Worm (Caenorhabditis elegans): ENCODE data around the gene W04G3.11.
A peak's percentile ranks its signal among the peaks of the same experiment; 100 is the strongest.

W04G3.11 gene

DNA sequence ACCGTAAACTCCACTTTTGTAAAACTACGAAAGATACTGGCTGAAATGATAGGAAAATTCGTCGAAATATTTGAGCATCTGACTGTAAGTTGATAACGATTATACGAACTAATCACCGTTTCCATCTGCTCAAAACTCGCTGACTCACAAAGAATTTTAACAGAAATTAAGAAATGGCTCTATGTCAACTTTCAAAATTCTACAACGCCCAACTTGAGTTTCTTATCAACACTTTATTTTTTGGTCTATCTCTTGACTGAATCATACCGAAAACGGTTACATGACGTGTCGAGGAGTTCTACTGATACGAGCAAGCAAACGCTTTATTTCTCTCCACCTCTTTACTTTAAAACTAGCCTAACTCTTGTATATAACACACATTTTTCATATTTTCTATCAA lies 41.8 kb upstream of the W04G3.11 start, which contains the start of gene clc-1 (continued):
- TF ChIP-seq mdt-29 (GFP tag; IDR thresholded peaks at IDR 0.05) (no peak), attf-4 (tag; optimal IDR thresholded peaks at IDR 0.05) (no peak), lir-3 (tag; optimal IDR thresholded peaks at IDR 0.05) (no peak), ztf-11 (tag; optimal IDR thresholded peaks at IDR 0.05) (no peak), duxl-1 (tag; optimal IDR thresholded peaks at IDR 0.05; ENCODE audit: poor library complexity) (no peak), ztf-7 (tag; optimal IDR thresholded peaks at IDR 0.05) (no peak), saeg-2 (GFP tag; IDR thresholded peaks at IDR 0.05) (no peak), zip-2 (tag; optimal IDR thresholded peaks at IDR 0.05) (no peak), nhr-102 (tag; optimal IDR thresholded peaks at IDR 0.05) (no peak), sdz-12 (GFP tag; optimal IDR thresholded peaks at IDR 0.05) (no peak), F44E2.7 (GFP tag; IDR thresholded peaks at IDR 0.05) (no peak), vab-7 (GFP tag; IDR thresholded peaks at IDR 0.05) (no peak), lim-7 (GFP tag; IDR thresholded peaks at IDR 0.05) (no peak), T20F7.1 (GFP tag; optimal IDR thresholded peaks at IDR 0.05) (peak; percentile 29), nhr-111 (GFP tag; optimal IDR thresholded peaks at IDR 0.05) (no peak), hlh-30 (tag; optimal IDR thresholded peaks at IDR 0.05; ENCODE audit: insufficient read depth) (peak; percentile 1), lin-39 (tag; optimal IDR thresholded peaks at IDR 0.05) (no peak), Y5F2A.4 (GFP tag; optimal IDR thresholded peaks at IDR 0.05) (no peak), ceh-28 (tag; optimal IDR thresholded peaks at IDR 0.05) (no peak), dve-1 (tag; optimal IDR thresholded peaks at IDR 0.05; ENCODE audit: insufficient read depth) (peak; percentile 79), egl-27 (tag; optimal IDR thresholded peaks at IDR 0.05) (no peak), madf-9 (GFP tag; conservative IDR thresholded peaks at IDR 0.05) (no peak), ceh-32 (tag; optimal IDR thresholded peaks at IDR 0.05; ENCODE audit: poor library complexity) (no peak), nhr-28 (tag; optimal IDR thresholded peaks at IDR 0.05) (peak; percentile 82), Y105C5A.15 (GFP tag; IDR thresholded peaks at IDR 0.05) (no peak), hmg-1.1 (GFP tag; IDR thresholded peaks at IDR 0.05) (no peak), lin-15B (tag; optimal IDR thresholded peaks at IDR 0.05) (no peak), jun-1 (tag; optimal IDR thresholded peaks at IDR 0.05) (no peak), hif-1 (tag; optimal IDR thresholded peaks at IDR 0.05) (peak in 1 of 2 experiments; percentile 40), daf-8 (GFP tag; IDR thresholded peaks at IDR 0.05) (no peak), Y48G9A.11 (GFP tag; IDR thresholded peaks at IDR 0.05) (no peak), arid-1 (GFP tag; conservative IDR thresholded peaks at IDR 0.05) (no peak), F49E8.2 (tag; optimal IDR thresholded peaks at IDR 0.05; ENCODE audit: borderline replicate concordance) (no peak), gei-8 (GFP tag; optimal IDR thresholded peaks at IDR 0.05) (no peak), aha-1 (tag) (no peak), zfp-3 (GFP tag; conservative IDR thresholded peaks at IDR 0.05) (no peak), lin-1 (GFP tag; IDR thresholded peaks at IDR 0.05) (peak; percentile 51; the same call in 1 of the 2 replicates), ama-1 (optimal IDR thresholded peaks at IDR 0.05) (no peak), ceh-82 (tag; optimal IDR thresholded peaks at IDR 0.05) (no peak), F10B5.3 (tag; optimal IDR thresholded peaks at IDR 0.05) (no peak), mdl-1 (tag; optimal IDR thresholded peaks at IDR 0.05) (no peak)

DNA sequence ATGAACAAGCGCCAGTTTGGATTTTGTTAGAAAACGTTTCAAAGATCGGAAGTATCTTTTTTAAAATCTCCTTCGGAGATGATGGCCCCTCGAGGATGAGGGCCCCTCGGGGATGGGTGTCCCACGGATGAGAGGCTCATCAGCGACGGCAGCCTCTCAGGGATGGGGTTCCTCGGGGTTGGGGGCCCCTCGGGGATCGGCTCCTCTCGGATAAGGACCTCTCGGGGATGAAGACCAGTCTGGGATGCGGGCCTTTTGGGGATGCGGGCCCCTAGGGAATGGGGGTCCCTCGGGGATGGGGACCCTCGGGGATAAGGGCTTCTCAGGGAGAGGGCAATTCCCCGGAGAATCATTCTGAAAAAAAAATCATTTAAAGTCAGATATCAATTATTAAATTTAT lies 38.7 kb upstream of the W04G3.11 start:
- TF ChIP-seq tag-97 (GFP tag; IDR thresholded peaks at IDR 0.05) (peak; percentile 61; the same call in 1 of the 2 replicates), mxl-3 (GFP tag; optimal IDR thresholded peaks at IDR 0.05) (no peak), lin-1 (GFP tag; IDR thresholded peaks at IDR 0.05) (no peak), set-16 (GFP tag; IDR thresholded peaks at IDR 0.05) (peak; percentile 98), ZK546.5 (tag; optimal IDR thresholded peaks at IDR 0.05) (no peak), aha-1 (tag) (peak; percentile 57), D1046.2 (GFP tag; IDR thresholded peaks at IDR 0.05) (0 out of 2 replicates have a peak, but pooled peaks have one; percentile 12)

Data from whole organism, L4 larva.